Worm (Caenorhabditis elegans) whole organism, young adult: ENCODE data around the gene moc-5.

Experiments
- F10E7.11 ChIP-seq: sonication (generic microtip); optimal IDR thresholded peaks from 2 replicates; lab custom pipeline; 2017; ENCODE audit warnings: mild to moderate bottlenecking, missing genetic modification characterization, moderate library complexity, missing compliant biosample characterization
- F22D6.2 ChIP-seq: sonication (generic microtip); optimal IDR thresholded peaks from 2 replicates; lab custom pipeline; 2016; ENCODE audit warnings: mild to moderate bottlenecking, missing genetic modification characterization, missing compliant biosample characterization
- F37B4.10 ChIP-seq: fragments of 200-800 bp; sonication (Bioruptor generic); IDR thresholded peaks from 2 replicates; pipeline ENCODE4 v1.3.6; 2022; ENCODE audit warnings: missing genetic modification characterization, missing compliant biosample characterization
- F57A8.1 ChIP-seq: fragments of 200-800 bp; sonication (Bioruptor generic); optimal IDR thresholded peaks from 2 replicates; lab custom pipeline; 2018; ENCODE audit warnings: mild to moderate bottlenecking, missing genetic modification characterization, moderate library complexity, missing compliant biosample characterization
- F57C9.4 ChIP-seq: sonication (generic microtip); optimal IDR thresholded peaks from 2 replicates; lab custom pipeline; 2017; ENCODE audit warnings: mild to moderate bottlenecking, missing genetic modification characterization, missing compliant biosample characterization
- T07F8.4 ChIP-seq: sonication (generic microtip); optimal IDR thresholded peaks from 2 replicates; lab custom pipeline; 2016; ENCODE audit warnings: mild to moderate bottlenecking, missing genetic modification characterization, moderate library complexity, missing compliant biosample characterization
- Y95B8A.8 ChIP-seq: fragments of 200-800 bp; sonication (Bioruptor generic); IDR thresholded peaks from 2 replicates; pipeline ENCODE4 v1.3.6; 2022; ENCODE audit warnings: missing genetic modification reagents, missing genetic modification characterization, missing compliant biosample characterization
- athp-1 ChIP-seq: sonication (generic microtip); optimal IDR thresholded peaks from 2 replicates; lab custom pipeline; 2017; ENCODE audit warnings: mild to moderate bottlenecking, missing genetic modification characterization, missing compliant biosample characterization
- cebp-1 ChIP-seq, 2 experiments: fragments of 200-800 bp in 1 of 2; sonication (Bioruptor generic) in 1 of 2; sonication (generic microtip) in 1 of 2; IDR thresholded peaks in 1 of 2; optimal IDR thresholded peaks in 1 of 2; 2 replicates each; pipeline versions ENCODE4 v1.3.6 to Lab custom; 2017 to 2022; ENCODE audit warnings: missing compliant biosample characterization in 2 of 2, missing genetic modification characterization in 2 of 2, mild to moderate bottlenecking in 1 of 2, missing genetic modification reagents in 1 of 2, moderate library complexity in 1 of 2
- ceh-27 ChIP-seq: fragments of 200-800 bp; sonication (Bioruptor generic); optimal IDR thresholded peaks from 2 replicates; lab custom pipeline; 2018; ENCODE audit warnings: mild to moderate bottlenecking, missing genetic modification characterization, moderate library complexity, missing compliant biosample characterization
- ceh-79 ChIP-seq: sonication (generic microtip); optimal IDR thresholded peaks from 2 replicates; lab custom pipeline; 2017; ENCODE audit warnings: mild to moderate bottlenecking, missing genetic modification characterization, missing compliant biosample characterization
- dox-1 ChIP-seq: fragments of 200-800 bp; sonication (Bioruptor generic); IDR thresholded peaks from 2 replicates; pipeline ENCODE4 v1.3.6; 2022; ENCODE audit warnings: missing genetic modification reagents, missing genetic modification characterization, missing compliant biosample characterization
- dpl-1 ChIP-seq: fragments of 150-350 bp; optimal IDR thresholded peaks from 2 replicates; lab custom pipeline; 2014; ENCODE audit warnings: missing biosample characterization, missing genetic modification reagents, missing genetic modification characterization
- efl-1 ChIP-seq: fragments of 150-350 bp; optimal IDR thresholded peaks from 2 replicates; lab custom pipeline; 2014; ENCODE audit warnings: missing biosample characterization, missing genetic modification reagents, missing genetic modification characterization
- egl-18 ChIP-seq: fragments of 200-800 bp; sonication (Bioruptor generic); IDR thresholded peaks from 2 replicates; pipeline ENCODE4 v1.3.6; 2022; ENCODE audit warnings: missing genetic modification reagents, missing genetic modification characterization, missing compliant biosample characterization
- hmg-20 ChIP-seq: fragments of 200-800 bp; sonication (Bioruptor generic); IDR thresholded peaks from 2 replicates; pipeline ENCODE4 v1.3.6; 2022; ENCODE audit warnings: missing genetic modification reagents, missing genetic modification characterization, missing compliant biosample characterization
- hsf-1 ChIP-seq: fragments of 200-800 bp; sonication (Bioruptor generic); IDR thresholded peaks from 2 replicates; pipeline ENCODE4 v1.3.6; 2022; ENCODE audit warnings: missing genetic modification reagents, missing genetic modification characterization, missing compliant biosample characterization
- let-526 ChIP-seq: fragments of 200-800 bp; sonication (Bioruptor generic); IDR thresholded peaks from 2 replicates; pipeline ENCODE4 v1.3.6; 2022; ENCODE audit warnings: missing genetic modification reagents, missing genetic modification characterization, missing compliant biosample characterization
- lin-35 ChIP-seq, 3 experiments: fragments of 150-350 bp in 2 of 3; sonication (generic microtip) in 1 of 3; optimal IDR thresholded peaks; 2 replicates each; lab custom pipeline; 2014 to 2018; ENCODE audit warnings: missing biosample characterization in 3 of 3, missing genetic modification characterization in 3 of 3, missing genetic modification reagents in 3 of 3
- lin-40 ChIP-seq: sonication (generic microtip); optimal IDR thresholded peaks from 2 replicates; lab custom pipeline; 2016; ENCODE audit warnings: missing genetic modification characterization, mild to moderate bottlenecking, missing compliant biosample characterization, missing genotype, missing genetic modification reagents
- lir-1 ChIP-seq: fragments of 200-800 bp; sonication (Bioruptor generic); conservative IDR thresholded peaks from 2 replicates; pipeline ENCODE4 v1.3.6; 2022; ENCODE audit warnings: missing genetic modification reagents, missing genetic modification characterization, missing compliant biosample characterization
- lsl-1 ChIP-seq: fragments of 200-800 bp; sonication (Bioruptor generic); optimal IDR thresholded peaks from 2 replicates; lab custom pipeline; 2018; ENCODE audit warnings: mild to moderate bottlenecking, missing genetic modification characterization, moderate library complexity, missing compliant biosample characterization
- madf-6 ChIP-seq: fragments of 200-800 bp; sonication (Bioruptor generic); IDR thresholded peaks from 2 replicates; pipeline ENCODE4 v1.3.6; 2022; ENCODE audit warnings: missing genetic modification reagents, missing genetic modification characterization, missing compliant biosample characterization
- nfya-1 ChIP-seq: sonication (generic microtip); optimal IDR thresholded peaks from 2 replicates; lab custom pipeline; 2017; ENCODE audit warnings: antibody characterized with exemption, missing compliant biosample characterization, missing genetic modification characterization, borderline replicate concordance; ENCODE audit not compliant: insufficient read depth
- nhr-27 ChIP-seq: fragments of 200-800 bp; sonication (Bioruptor generic); optimal IDR thresholded peaks from 2 replicates; lab custom pipeline; 2018; ENCODE audit warnings: mild to moderate bottlenecking, missing genetic modification characterization, moderate library complexity, missing compliant biosample characterization
- pbrm-1 ChIP-seq: fragments of 200-800 bp; sonication (Bioruptor generic); IDR thresholded peaks from 2 replicates; pipeline ENCODE4 v1.3.6; 2022; ENCODE audit warnings: missing genetic modification reagents, missing genetic modification characterization, missing compliant biosample characterization
- pha-4 ChIP-seq: fragments of 150-350 bp; sonication (generic microtip); optimal IDR thresholded peaks from 2 replicates; lab custom pipeline; 2014; ENCODE audit warnings: missing biosample characterization, missing genetic modification reagents, missing genetic modification characterization
- rcor-1 ChIP-seq: fragments of 200-800 bp; sonication (Bioruptor generic); IDR thresholded peaks from 2 replicates; pipeline ENCODE4 v1.3.6; 2022; ENCODE audit warnings: missing genetic modification reagents, missing genetic modification characterization, missing compliant biosample characterization
- rec-8 ChIP-seq, 2 experiments: sonication (generic microtip); optimal IDR thresholded peaks; 2 replicates each; lab custom pipeline; 2016; ENCODE audit warnings: mild to moderate bottlenecking in 2 of 2, missing genetic modification characterization in 2 of 2, missing genetic modification reagents in 2 of 2, missing genotype in 2 of 2, missing biosample characterization in 1 of 2, missing compliant biosample characterization in 1 of 2, moderate library complexity in 1 of 2
- sea-2 ChIP-seq: fragments of 200-800 bp; sonication (Bioruptor generic); IDR thresholded peaks from 2 replicates; pipeline ENCODE4 v1.3.6; 2022; ENCODE audit warnings: missing genetic modification characterization, missing compliant biosample characterization
- snpc-1.1 ChIP-seq: sonication (generic microtip); optimal IDR thresholded peaks from 2 replicates; lab custom pipeline; 2017; ENCODE audit warnings: missing genetic modification characterization, mild to moderate bottlenecking, missing compliant biosample characterization, antibody characterized with exemption, moderate library complexity, missing genotype, missing genetic modification reagents; ENCODE audit not compliant: insufficient read depth
- snpc-1.3 ChIP-seq: sonication (generic microtip); optimal IDR thresholded peaks from 2 replicates; lab custom pipeline; 2017; ENCODE audit warnings: missing genetic modification characterization, mild to moderate bottlenecking, missing compliant biosample characterization, antibody characterized with exemption, moderate library complexity, missing genotype, missing genetic modification reagents; ENCODE audit not compliant: insufficient read depth
- snpc-4 ChIP-seq, 5 experiments: fragments of 150-350 bp in 1 of 5; sonication (generic microtip) in 4 of 5; optimal IDR thresholded peaks; 2 replicates each; lab custom pipeline; 2014 to 2018; ENCODE audit warnings: missing genetic modification characterization in 5 of 5, missing biosample characterization in 3 of 5, antibody characterized with exemption in 2 of 5, mild to moderate bottlenecking in 2 of 5, missing compliant biosample characterization in 2 of 5, missing genotype in 2 of 5, moderate library complexity in 2 of 5, missing genetic modification reagents in 1 of 5
- somi-1 ChIP-seq: fragments of 200-800 bp; sonication (Bioruptor generic); optimal IDR thresholded peaks from 2 replicates; lab custom pipeline; 2018; ENCODE audit warnings: mild to moderate bottlenecking, missing genetic modification characterization, missing compliant biosample characterization
- sptf-2 ChIP-seq: fragments of 200-800 bp; sonication (Bioruptor generic); optimal IDR thresholded peaks from 2 replicates; lab custom pipeline; 2018; ENCODE audit warnings: mild to moderate bottlenecking, missing genetic modification characterization, missing compliant biosample characterization
- tbp1 ChIP-seq: fragments of 200-800 bp; sonication (Bioruptor generic); optimal IDR thresholded peaks from 2 replicates; lab custom pipeline; 2018; ENCODE audit warnings: mild to moderate bottlenecking, missing genetic modification characterization, missing compliant biosample characterization
- tbx-9 ChIP-seq: sonication (generic microtip); optimal IDR thresholded peaks from 2 replicates; lab custom pipeline; 2016; ENCODE audit warnings: borderline replicate concordance, missing genetic modification characterization, inconsistent platforms, missing compliant biosample characterization
- unc-130 ChIP-seq: sonication (generic microtip); optimal IDR thresholded peaks from 2 replicates; lab custom pipeline; 2016; ENCODE audit warnings: missing genetic modification reagents, missing genetic modification characterization, missing compliant biosample characterization
- unc-62 ChIP-seq: fragments of 150-350 bp; optimal IDR thresholded peaks from 2 replicates; lab custom pipeline; 2014; ENCODE audit warnings: missing biosample characterization, missing genetic modification reagents, missing genetic modification characterization
- ztf-22 ChIP-seq: fragments of 200-800 bp; sonication (Bioruptor generic); optimal IDR thresholded peaks from 2 replicates; lab custom pipeline; 2018; ENCODE audit warnings: mild to moderate bottlenecking, missing genetic modification characterization, moderate library complexity, missing compliant biosample characterization
- ztf-25 ChIP-seq: fragments of 200-800 bp; sonication (Bioruptor generic); IDR thresholded peaks from 2 replicates; pipeline ENCODE4 v1.3.6; 2022; ENCODE audit warnings: missing genetic modification reagents, missing genetic modification characterization, missing compliant biosample characterization

moc-5 gene

ce11 chrX:9546640-9547039 is 19.1 kb downstream of the moc-5 start:
- TF ChIP-seq pbrm-1 (GFP tag; lab: Robert Waterston, UW) (no peak), lir-1 (GFP tag; lab: Robert Waterston, UW) (no peak), F57C9.4 (tag; lab: Kevin White, UChicago) (no peak), tbx-9 (tag; lab: Kevin White, UChicago) (no peak)

DNA sequence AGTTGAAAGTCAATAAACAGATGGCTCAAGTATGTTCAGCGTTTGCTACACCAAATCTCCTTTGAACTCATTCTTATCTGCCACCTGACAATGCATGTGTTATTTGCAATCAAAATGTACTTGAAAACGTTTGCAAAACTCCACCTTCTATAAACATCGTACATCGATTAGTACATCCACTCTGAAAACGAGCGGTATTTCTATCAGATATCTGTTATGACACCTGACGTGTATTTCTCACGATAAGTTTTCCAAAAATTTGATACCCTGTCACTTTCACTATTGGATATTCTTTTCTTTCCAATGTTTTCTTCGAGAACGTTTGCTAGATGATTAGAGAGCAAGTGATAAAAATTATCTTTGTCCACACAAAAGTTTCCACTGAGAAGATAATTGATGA is 21.4 kb downstream of the moc-5 start:
- no peak for TF ChIP-seq nhr-27 (tag; lab: Kevin White, UChicago)
- TF ChIP-seq, all 124 proteins: peak for 0

ce11 chrX:9543352-9543751 is 22.4 kb downstream of the moc-5 start, which contains the start of gene F49E2.5:
F49E2.5 (plus strand) TSS chrX:9543652.
- no peak for TF ChIP-seq sea-2 (GFP tag; lab: Robert Waterston, UW)

ce11 chrX:9540464-9540863 is 25.3 kb downstream of the moc-5 start:
- no peak for TF ChIP-seq rcor-1 (GFP tag; lab: Robert Waterston, UW)
- TF ChIP-seq tbx-9 (tag; lab: Kevin White, UChicago), result no peak
- peak; percentile 39 for TF ChIP-seq tbp1 (GFP tag; lab: Kevin White, UChicago)
- TF ChIP-seq athp-1 (tag; lab: Kevin White, UChicago), result no peak
- no peak for TF ChIP-seq nfya-1 (tag; lab: Kevin White, UChicago)
- TF ChIP-seq Y95B8A.8 (GFP tag; lab: Robert Waterston, UW), result no peak
- TF ChIP-seq cebp-1 (GFP tag; IDR thresholded peaks at IDR 0.05; lab: Robert Waterston, UW), result no peak
- TF ChIP-seq cebp-1 (tag; optimal IDR thresholded peaks at IDR 0.05; lab: Kevin White, UChicago), result peak; percentile 43
- no peak for TF ChIP-seq dpl-1 (GFP tag; lab: Kevin White, UChicago)
- no peak for TF ChIP-seq ztf-22
- peak; percentile 23 for TF ChIP-seq unc-62
- peak; percentile 52 for TF ChIP-seq pha-4 (tag; lab: Kevin White, UChicago)
- no peak for TF ChIP-seq snpc-1.1
- TF ChIP-seq T07F8.4 (tag; lab: Kevin White, UChicago), result no peak
- no peak for TF ChIP-seq hsf-1 (GFP tag; lab: Robert Waterston, UW)
- TF ChIP-seq madf-6 (GFP tag; lab: Robert Waterston, UW), result no peak
- TF ChIP-seq rec-8 (tag; optimal IDR thresholded peaks at IDR 0.05; lab: Kevin White, UChicago), result no peak
- TF ChIP-seq snpc-4 (GFP tag; optimal IDR thresholded peaks at IDR 0.05; lab: Kevin White, UChicago), result no peak
- no peak for TF ChIP-seq snpc-4 (tag; optimal IDR thresholded peaks at IDR 0.05; lab: Kevin White, UChicago)
- no peak for TF ChIP-seq let-526
- TF ChIP-seq ceh-79 (tag; lab: Kevin White, UChicago), result no peak
- no peak for TF ChIP-seq F57A8.1
- no peak for TF ChIP-seq lsl-1
- no peak for TF ChIP-seq egl-18
- no peak for TF ChIP-seq somi-1
- no peak for TF ChIP-seq F22D6.2
- peak; percentile 66 for TF ChIP-seq dox-1
- no peak for TF ChIP-seq snpc-1.3 (tag; lab: Kevin White, UChicago)
- no peak for TF ChIP-seq efl-1 (GFP tag; lab: Kevin White, UChicago)
- no peak for TF ChIP-seq ztf-25
- no peak for TF ChIP-seq F37B4.10 (GFP tag; lab: Robert Waterston, UW)
- TF ChIP-seq lin-35 (GFP tag; optimal IDR thresholded peaks at IDR 0.05; lab: Kevin White, UChicago), result no peak
- TF ChIP-seq unc-130 (GFP tag; lab: Kevin White, UChicago), result no peak
- no peak for TF ChIP-seq ceh-27 (GFP tag; lab: Kevin White, UChicago)
- TF ChIP-seq sptf-2 (GFP tag; lab: Kevin White, UChicago), result no peak
- no peak for TF ChIP-seq lin-40 (tag; lab: Kevin White, UChicago)
- TF ChIP-seq hmg-20 (GFP tag; lab: Robert Waterston, UW), result no peak
- no peak for TF ChIP-seq F10E7.11 (tag; lab: Kevin White, UChicago)
